Fruit fly (Drosophila melanogaster) whole organism: Measurements from ENCODE around the gene CG15247.

Experiments
- CG8478 ChIP-seq: fragments of >200 bp; optimal IDR thresholded peaks from 2 replicates; lab custom pipeline; 2018; ENCODE audit warnings: inconsistent platforms
- Dll ChIP-seq: fragments of >200 bp; optimal IDR thresholded peaks from 2 replicates; lab custom pipeline; 2017
- EcR ChIP-seq, 2 experiments: fragments of >200 bp; optimal IDR thresholded peaks; 2 replicates each; lab custom pipeline; 2017; ENCODE audit warnings: missing biosample characterization in 2 of 2, missing genetic modification characterization in 2 of 2, missing genetic modification reagents in 2 of 2
- pan ChIP-seq: fragments of >200 bp; optimal IDR thresholded peaks from 2 replicates; lab custom pipeline; 2017
- psq ChIP-seq: fragments of >200 bp; optimal IDR thresholded peaks from 2 replicates; lab custom pipeline; 2017
- usp ChIP-seq: fragments of >200 bp; optimal IDR thresholded peaks from 2 replicates; lab custom pipeline; 2017; ENCODE audit warnings: missing biosample characterization, missing genetic modification characterization, mixed read lengths

Gene CG15247

DNA sequence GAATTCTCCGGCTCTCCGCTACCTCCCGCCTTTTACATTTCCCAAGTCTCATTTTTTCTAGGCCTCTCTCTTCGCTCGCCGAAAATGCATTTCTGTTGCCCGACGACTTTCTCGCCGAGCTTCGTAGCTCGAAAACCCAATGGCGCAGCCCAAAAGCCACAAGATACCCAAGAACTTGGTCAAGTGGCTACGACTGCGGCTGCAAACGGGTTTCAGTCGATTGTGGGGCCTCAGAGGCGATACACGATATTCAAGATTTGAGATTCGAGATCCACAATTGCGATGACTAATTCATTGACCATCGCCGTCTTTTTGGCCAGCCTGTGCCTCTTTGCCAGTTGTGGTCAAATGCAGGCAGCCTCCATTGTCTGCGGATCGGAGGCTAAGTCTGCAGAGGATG, 5.3 kb upstream of the CG15247 start, which contains the start of gene CG9689:
CG9689 (plus strand) TSS at position 208 of the 400 bp plus-strand sequence.
- no peak for TF ChIP-seq EcR (GFP tag; optimal IDR thresholded peaks at IDR 0.05; lab: Kevin White, UChicago)
- no peak for TF ChIP-seq CG8478 (lab: Kevin White, UChicago)
- TF ChIP-seq pan (lab: Kevin White, UChicago): no peak
- no peak for TF ChIP-seq psq (lab: Kevin White, UChicago)
- no peak for TF ChIP-seq Dll (lab: Kevin White, UChicago)
- no peak for TF ChIP-seq usp (GFP tag; lab: Kevin White, UChicago)

dm6 chrX:9879570-9879969, 3.1 kb upstream of the CG15247 start, which contains the start of gene CG9686:
Gene CG9686, plus strand, starts transcription at chrX:9879870.
- TF ChIP-seq psq (lab: Kevin White, UChicago) (no peak), Dll (lab: Kevin White, UChicago) (no peak), CG8478 (lab: Kevin White, UChicago) (no peak), EcR (GFP tag; optimal IDR thresholded peaks at IDR 0.05; lab: Kevin White, UChicago) (no peak), usp (GFP tag; lab: Kevin White, UChicago) (no peak), pan (lab: Kevin White, UChicago) (no peak)

DNA sequence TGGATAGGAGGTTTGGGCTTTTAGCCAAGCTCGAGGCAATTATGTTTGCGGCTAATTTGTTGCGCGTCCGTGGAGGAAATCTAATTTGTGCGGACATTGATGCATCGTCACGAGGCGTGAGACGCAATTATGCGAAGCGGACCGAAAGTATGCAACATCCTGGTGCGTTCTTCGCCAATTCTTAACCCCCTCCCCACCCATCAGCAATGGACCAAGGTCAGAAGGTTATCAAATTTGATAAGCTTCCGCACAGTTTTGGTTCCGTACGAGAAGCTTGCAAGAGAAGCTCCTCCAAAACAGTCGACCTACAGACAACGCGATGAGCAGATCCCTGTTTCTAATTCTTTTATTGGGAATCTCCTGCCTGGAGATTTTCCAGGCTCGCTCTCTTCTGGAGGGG, 1.7 kb upstream of the CG15247 start, which contains the start of gene CG1468:
CG1468 (plus strand) TSS at position 298 of the 400 bp plus-strand sequence.
- TF ChIP-seq usp (GFP tag; lab: Kevin White, UChicago) (no peak), psq (lab: Kevin White, UChicago) (no peak), CG8478 (lab: Kevin White, UChicago) (no peak), pan (lab: Kevin White, UChicago) (no peak), Dll (lab: Kevin White, UChicago) (no peak), EcR (GFP tag; optimal IDR thresholded peaks at IDR 0.05; lab: Kevin White, UChicago) (no peak)

DNA sequence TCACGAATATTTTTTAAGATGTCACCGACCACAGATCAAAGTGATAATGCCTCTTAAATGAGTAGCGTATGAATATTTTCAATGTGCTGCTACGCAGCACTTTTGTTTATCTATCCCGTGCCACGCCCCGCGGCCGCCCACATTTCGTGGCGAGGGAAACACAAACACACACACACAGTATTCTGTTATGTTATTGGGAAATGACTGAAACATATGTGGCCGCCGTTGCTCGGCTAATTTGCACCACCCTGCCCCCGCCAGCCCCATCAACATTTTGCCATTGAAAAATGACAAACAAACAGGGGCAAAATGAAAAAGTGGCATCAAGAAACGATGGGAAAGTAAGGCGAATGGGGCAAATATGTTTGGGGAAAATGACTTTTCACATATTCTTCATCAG, 768 bp upstream of the CG15247 start:
- TF ChIP-seq psq (lab: Kevin White, UChicago) (no peak), pan (lab: Kevin White, UChicago) (no peak), CG8478 (lab: Kevin White, UChicago) (no peak), usp (GFP tag; lab: Kevin White, UChicago) (no peak), Dll (lab: Kevin White, UChicago) (no peak), EcR (GFP tag; optimal IDR thresholded peaks at IDR 0.05; lab: Kevin White, UChicago) (no peak)

DNA sequence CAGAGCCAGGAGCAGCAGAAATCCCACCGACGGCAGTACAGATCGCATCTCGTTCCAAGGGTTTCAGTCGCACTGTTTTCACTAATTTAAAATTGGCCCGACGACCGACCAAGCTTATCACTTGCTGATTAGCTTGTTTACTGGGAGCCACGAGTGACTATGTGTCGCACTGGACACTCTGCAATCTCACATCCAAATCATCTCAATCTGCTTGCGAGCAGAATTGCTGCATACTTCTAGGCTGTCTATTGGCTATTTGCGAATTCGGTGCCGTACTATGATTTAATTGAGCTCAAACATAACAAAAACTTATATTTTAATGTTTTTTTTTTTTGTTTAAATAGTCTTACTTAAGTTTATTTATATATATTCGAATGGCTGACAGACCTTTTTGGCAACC, 2.6 kb downstream of the CG15247 start, which contains the start of gene CG32695:
CG32695 (minus strand) TSS at position 141 of the 400 bp plus-strand sequence.
- TF ChIP-seq psq (lab: Kevin White, UChicago) (no peak), usp (GFP tag; lab: Kevin White, UChicago) (no peak), pan (lab: Kevin White, UChicago) (no peak), Dll (lab: Kevin White, UChicago) (no peak), EcR (GFP tag; optimal IDR thresholded peaks at IDR 0.05; lab: Kevin White, UChicago) (no peak), CG8478 (lab: Kevin White, UChicago) (no peak)

- TF ChIP-seq psq (lab: Kevin White, UChicago): no peak
- no peak for TF ChIP-seq usp (GFP tag; lab: Kevin White, UChicago)
- TF ChIP-seq pan (lab: Kevin White, UChicago): no peak
Measured at dm6 chrX:9871632-9872031, 4.8 kb downstream of the CG15247 start, which contains the start of gene CG45061. Gene CG45061, minus strand, starts transcription at chrX:9871702.

DNA sequence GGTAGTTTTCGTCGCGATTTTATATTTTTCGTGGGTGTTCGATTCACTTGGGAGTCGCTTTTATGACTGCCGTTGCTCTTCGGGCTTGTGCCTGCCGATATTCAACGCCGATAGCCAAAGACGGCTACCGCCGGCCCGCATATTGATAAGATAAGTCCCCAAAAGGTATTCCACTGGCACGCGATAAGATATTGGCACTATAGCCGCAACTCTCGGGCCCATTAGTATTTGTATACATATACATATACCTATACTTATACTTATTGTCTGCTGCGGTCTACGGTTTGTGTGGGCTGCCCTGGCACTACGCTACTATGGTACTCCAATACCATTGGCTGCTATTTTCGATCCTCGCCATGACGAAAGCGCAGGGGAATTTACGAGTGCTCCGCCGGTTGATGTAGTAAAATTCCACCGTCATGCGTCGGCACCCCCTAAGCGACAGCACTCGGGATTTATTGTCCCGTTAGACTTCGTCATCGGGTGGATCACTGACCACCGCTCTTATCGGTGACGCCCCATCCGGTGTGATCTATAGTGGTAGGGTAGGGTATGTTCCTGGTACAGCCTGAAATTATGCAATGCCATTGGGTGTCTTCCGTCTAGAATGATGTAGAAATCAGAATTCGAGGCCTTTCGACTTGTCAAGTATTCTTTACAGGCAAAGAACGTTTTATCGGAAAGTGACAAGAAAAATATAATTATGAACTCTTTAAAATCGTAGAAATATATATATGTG, 7.8 kb downstream of the CG15247 start, which contains the start of gene CG45060:
CG45060 (minus strand) TSS at position 59 of the 739 bp plus-strand sequence.
- TF ChIP-seq Dll (lab: Kevin White, UChicago) (no peak), CG8478 (lab: Kevin White, UChicago) (no peak)

dm6 chrX:9864882-9865281, 11.6 kb downstream of the CG15247 start, which contains the start of gene Ser7:
Gene Ser7, plus strand, starts transcription at chrX:9865233.
- TF ChIP-seq Dll (lab: Kevin White, UChicago) (no peak), pan (lab: Kevin White, UChicago) (no peak), CG8478 (lab: Kevin White, UChicago) (no peak), psq (lab: Kevin White, UChicago) (no peak), usp (GFP tag; lab: Kevin White, UChicago) (no peak), EcR (GFP tag; optimal IDR thresholded peaks at IDR 0.05; lab: Kevin White, UChicago) (no peak)

dm6 chrX:9847529-9847928, 28.9 kb downstream of the CG15247 start:
- TF ChIP-seq pan (lab: Kevin White, UChicago): no peak
- no peak for TF ChIP-seq CG8478 (lab: Kevin White, UChicago)
- TF ChIP-seq Dll (lab: Kevin White, UChicago): no peak
- TF ChIP-seq usp (GFP tag; lab: Kevin White, UChicago): no peak
- no peak for TF ChIP-seq EcR (GFP tag; optimal IDR thresholded peaks at IDR 0.05; lab: Kevin White, UChicago)
- no peak for TF ChIP-seq psq (lab: Kevin White, UChicago)

dm6 chrX:9833028-9833427, 43.4 kb downstream of the CG15247 start:
- TF ChIP-seq usp (GFP tag; lab: Kevin White, UChicago) (no peak), pan (lab: Kevin White, UChicago) (no peak), Dll (lab: Kevin White, UChicago) (no peak), EcR (GFP tag; optimal IDR thresholded peaks at IDR 0.05; lab: Kevin White, UChicago) (no peak), psq (lab: Kevin White, UChicago) (no peak), CG8478 (lab: Kevin White, UChicago) (no peak)

dm6 chrX:9829896-9830295, 46.6 kb downstream of the CG15247 start:
- TF ChIP-seq Dll (lab: Kevin White, UChicago) (no peak), CG8478 (lab: Kevin White, UChicago) (no peak), EcR (GFP tag; optimal IDR thresholded peaks at IDR 0.05; lab: Kevin White, UChicago) (no peak), psq (lab: Kevin White, UChicago) (no peak), usp (GFP tag; lab: Kevin White, UChicago) (no peak)
